Worm (Caenorhabditis elegans) whole organism, L1 larva: ENCODE measurements around the gene gln-5.

ENCODE experiments used
- C04F5.9 ChIP-seq: sonication (generic microtip); optimal IDR thresholded peaks from 2 replicates; lab custom pipeline; 2016; ENCODE audit warnings: missing genetic modification characterization, missing compliant biosample characterization
- C34B4.2 ChIP-seq: sonication (generic microtip); optimal IDR thresholded peaks from 2 replicates; lab custom pipeline; 2017; ENCODE audit warnings: mild to moderate bottlenecking, missing genetic modification characterization, missing compliant biosample characterization
- F16B12.6 ChIP-seq: fragments of 150-350 bp; optimal IDR thresholded peaks from 2 replicates; lab custom pipeline; 2014; ENCODE audit warnings: missing biosample characterization, missing genetic modification characterization
- aha-1 ChIP-seq: fragments of 150-350 bp; optimal IDR thresholded peaks from 2 replicates; lab custom pipeline; 2014; ENCODE audit warnings: missing biosample characterization, missing genetic modification characterization
- aly-2 ChIP-seq: fragments of 150-350 bp; optimal IDR thresholded peaks from 2 replicates; lab custom pipeline; 2014; ENCODE audit warnings: missing biosample characterization, missing genetic modification characterization
- blmp-1 ChIP-seq: fragments of 150-350 bp; optimal IDR thresholded peaks from 2 replicates; lab custom pipeline; 2014; ENCODE audit warnings: missing biosample characterization, missing genetic modification characterization
- ceh-90 ChIP-seq: sonication (generic microtip); optimal IDR thresholded peaks from 2 replicates; lab custom pipeline; 2016; ENCODE audit warnings: missing genetic modification characterization, missing compliant biosample characterization
- ces-1 ChIP-seq: fragments of 150-350 bp; optimal IDR thresholded peaks from 2 replicates; lab custom pipeline; 2014; ENCODE audit warnings: missing biosample characterization, missing genetic modification reagents, missing genetic modification characterization
- dpl-1 ChIP-seq, 3 experiments: fragments of 150-350 bp in 2 of 3; sonication (generic microtip) in 1 of 3; optimal IDR thresholded peaks; 2 replicates each; lab custom pipeline; 2014 to 2017; ENCODE audit warnings: missing biosample characterization in 3 of 3, missing genetic modification characterization in 3 of 3, missing genetic modification reagents in 3 of 3
- dsc-1 ChIP-seq: sonication (generic microtip); optimal IDR thresholded peaks from 2 replicates; lab custom pipeline; 2016; ENCODE audit warnings: mild to moderate bottlenecking, missing genetic modification characterization, missing compliant biosample characterization
- egl-27 ChIP-seq, 2 experiments: fragments of 150-350 bp in 1 of 2; sonication (generic microtip); optimal IDR thresholded peaks; 3 replicates each; lab custom pipeline; 2017 to 2018; ENCODE audit warnings: missing biosample characterization in 2 of 2, missing genetic modification characterization in 2 of 2, missing genetic modification reagents in 2 of 2
- fkh-8 ChIP-seq: sonication (generic microtip); optimal IDR thresholded peaks from 2 replicates; lab custom pipeline; 2016; ENCODE audit warnings: mild to moderate bottlenecking, missing genetic modification characterization, missing compliant biosample characterization
- fos-1 ChIP-seq: fragments of 150-350 bp; optimal IDR thresholded peaks from 2 replicates; lab custom pipeline; 2014; ENCODE audit warnings: missing biosample characterization, missing genetic modification characterization
- hlh-17 ChIP-seq: fragments of 200-800 bp; sonication (Bioruptor generic); optimal IDR thresholded peaks from 2 replicates; lab custom pipeline; 2018; ENCODE audit warnings: missing genetic modification characterization, mild to moderate bottlenecking, missing compliant biosample characterization, moderate library complexity, borderline replicate concordance
- jun-1 ChIP-seq: fragments of 150-350 bp; optimal IDR thresholded peaks from 2 replicates; lab custom pipeline; 2014; ENCODE audit warnings: missing biosample characterization, missing genetic modification reagents, missing genetic modification characterization
- lin-13 ChIP-seq: fragments of 150-350 bp; optimal IDR thresholded peaks from 2 replicates; lab custom pipeline; 2014; ENCODE audit warnings: missing biosample characterization, missing genetic modification reagents, missing genetic modification characterization
- lin-14 ChIP-seq: fragments of 200-800 bp; sonication (Bioruptor generic); optimal IDR thresholded peaks from 2 replicates; lab custom pipeline; 2018; ENCODE audit warnings: mild to moderate bottlenecking, missing genetic modification characterization, moderate library complexity, missing compliant biosample characterization
- lin-39 ChIP-seq: fragments of 150-350 bp; optimal IDR thresholded peaks from 2 replicates; lab custom pipeline; 2014; ENCODE audit warnings: missing biosample characterization, missing genetic modification reagents, missing genetic modification characterization
- lir-3 ChIP-seq: sonication (generic microtip); optimal IDR thresholded peaks from 2 replicates; lab custom pipeline; 2016; ENCODE audit warnings: mild to moderate bottlenecking, missing genetic modification characterization, moderate library complexity, missing compliant biosample characterization; ENCODE audit not compliant: poor library complexity
- mab-9 ChIP-seq: fragments of 200-800 bp; sonication (Bioruptor generic); IDR thresholded peaks from 2 replicates; pipeline ENCODE4 v1.3.6; 2022; ENCODE audit warnings: missing genetic modification reagents, missing genetic modification characterization, missing compliant biosample characterization
- nhr-11 ChIP-seq: fragments of 150-350 bp; optimal IDR thresholded peaks from 2 replicates; lab custom pipeline; 2014; ENCODE audit warnings: missing biosample characterization, missing genetic modification characterization
- nhr-12 ChIP-seq: sonication (generic microtip); optimal IDR thresholded peaks from 2 replicates; lab custom pipeline; 2017; ENCODE audit warnings: missing biosample characterization, missing genetic modification characterization
- nhr-19 ChIP-seq: fragments of 200-800 bp; sonication (Bioruptor generic); conservative IDR thresholded peaks from 2 replicates; pipeline ENCODE4 v1.3.6; 2022; ENCODE audit warnings: missing genetic modification characterization, missing compliant biosample characterization
- nhr-20 ChIP-seq: sonication (generic microtip); optimal IDR thresholded peaks from 2 replicates; lab custom pipeline; 2016; ENCODE audit warnings: mild to moderate bottlenecking, missing genetic modification characterization, missing compliant biosample characterization
- nhr-237 ChIP-seq: fragments of 150-350 bp; optimal IDR thresholded peaks from 2 replicates; lab custom pipeline; 2014; ENCODE audit warnings: missing biosample characterization, missing genetic modification characterization
- nhr-28 ChIP-seq: fragments of 150-350 bp; optimal IDR thresholded peaks from 2 replicates; lab custom pipeline; 2014; ENCODE audit warnings: missing biosample characterization, missing genetic modification characterization
- nhr-71 ChIP-seq: sonication (generic microtip); optimal IDR thresholded peaks from 2 replicates; lab custom pipeline; 2016; ENCODE audit warnings: mild to moderate bottlenecking, missing genetic modification characterization, moderate library complexity, missing compliant biosample characterization
- nhr-76 ChIP-seq: sonication (generic microtip); optimal IDR thresholded peaks from 2 replicates; lab custom pipeline; 2017; ENCODE audit warnings: missing biosample characterization, missing genetic modification characterization
- nhr-77 ChIP-seq: fragments of 150-350 bp; optimal IDR thresholded peaks from 2 replicates; lab custom pipeline; 2014; ENCODE audit warnings: missing biosample characterization, missing genetic modification characterization
- nhr-84 ChIP-seq: sonication (generic microtip); optimal IDR thresholded peaks from 2 replicates; lab custom pipeline; 2017; ENCODE audit warnings: missing biosample characterization, missing genetic modification characterization
- pqm-1 ChIP-seq: sonication (generic microtip); optimal IDR thresholded peaks from 3 replicates; lab custom pipeline; 2017; ENCODE audit warnings: missing biosample characterization, missing genetic modification characterization
- rnt-1 ChIP-seq: sonication (generic microtip); optimal IDR thresholded peaks from 2 replicates; lab custom pipeline; 2016; ENCODE audit warnings: mild to moderate bottlenecking, missing genetic modification characterization, moderate library complexity, missing compliant biosample characterization
- skn-1 ChIP-seq: fragments of 150-350 bp; optimal IDR thresholded peaks from 2 replicates; lab custom pipeline; 2014; ENCODE audit warnings: missing biosample characterization, missing genetic modification characterization
- snpc-4 ChIP-seq: fragments of 150-350 bp; optimal IDR thresholded peaks from 2 replicates; lab custom pipeline; 2014; ENCODE audit warnings: missing biosample characterization, missing genetic modification characterization
- snu-23 ChIP-seq: sonication (generic microtip); optimal IDR thresholded peaks from 2 replicates; lab custom pipeline; 2016; ENCODE audit warnings: missing genetic modification characterization, missing compliant biosample characterization
- sox-4 ChIP-seq: sonication (generic microtip); optimal IDR thresholded peaks from 2 replicates; lab custom pipeline; 2016; ENCODE audit warnings: missing genetic modification characterization, missing compliant biosample characterization
- sup-37 ChIP-seq: fragments of 200-800 bp; sonication (Bioruptor generic); optimal IDR thresholded peaks from 2 replicates; lab custom pipeline; 2018; ENCODE audit warnings: mild to moderate bottlenecking, missing genetic modification characterization, missing compliant biosample characterization
- swsn-7 ChIP-seq: sonication (generic microtip); optimal IDR thresholded peaks from 2 replicates; lab custom pipeline; 2016; ENCODE audit warnings: missing genetic modification characterization, missing compliant biosample characterization
- tbx-2 ChIP-seq: sonication (generic microtip); optimal IDR thresholded peaks from 2 replicates; lab custom pipeline; 2016; ENCODE audit warnings: missing genetic modification characterization, missing compliant biosample characterization
- tlp-1 ChIP-seq: fragments of 150-350 bp; optimal IDR thresholded peaks from 2 replicates; lab custom pipeline; 2014; ENCODE audit warnings: missing biosample characterization, missing genetic modification characterization
- unc-130 ChIP-seq: fragments of 150-350 bp; optimal IDR thresholded peaks from 2 replicates; lab custom pipeline; 2017; ENCODE audit warnings: missing biosample characterization, missing genetic modification characterization, inconsistent platforms
- unc-30 ChIP-seq: sonication (generic microtip); optimal IDR thresholded peaks from 2 replicates; lab custom pipeline; 2017; ENCODE audit warnings: missing biosample characterization, missing genetic modification characterization
- unc-86 ChIP-seq: sonication (generic microtip); optimal IDR thresholded peaks from 2 replicates; lab custom pipeline; 2016; ENCODE audit warnings: missing genetic modification characterization, missing compliant biosample characterization
- vab-15 ChIP-seq: sonication (generic microtip); optimal IDR thresholded peaks from 2 replicates; lab custom pipeline; 2017; ENCODE audit warnings: missing genotype, mild to moderate bottlenecking, missing genetic modification characterization, missing compliant biosample characterization
- xbp-1 ChIP-seq: sonication (generic microtip); optimal IDR thresholded peaks from 2 replicates; lab custom pipeline; 2016; ENCODE audit warnings: missing genetic modification characterization, missing compliant biosample characterization
- zip-4 ChIP-seq: fragments of 200-800 bp; sonication (Bioruptor generic); optimal IDR thresholded peaks from 2 replicates; lab custom pipeline; 2018; ENCODE audit warnings: mild to moderate bottlenecking, missing genetic modification characterization, moderate library complexity, missing compliant biosample characterization
- ztf-4 ChIP-seq: fragments of 150-350 bp; optimal IDR thresholded peaks from 2 replicates; lab custom pipeline; 2014; ENCODE audit warnings: missing biosample characterization, missing genetic modification characterization

Gene gln-5

ce11 chrIV:17265716-17266115 is 7.7 kb downstream of the gln-5 start:
- TF ChIP-seq mab-9 (GFP tag; lab: Robert Waterston, UW) (no peak), lir-3 (tag; lab: Kevin White, UChicago) (no peak), tlp-1 (tag; lab: Kevin White, UChicago) (no peak), ztf-4 (tag; lab: Kevin White, UChicago) (no peak), rnt-1 (tag; lab: Kevin White, UChicago) (no peak), nhr-77 (no peak), pqm-1 (tag; lab: Kevin White, UChicago) (no peak), dpl-1 (GFP tag; optimal IDR thresholded peaks at IDR 0.05; lab: Kevin White, UChicago) (no peak), aly-2 (tag; lab: Kevin White, UChicago) (no peak), nhr-20 (tag; lab: Kevin White, UChicago) (no peak), nhr-11 (tag; lab: Kevin White, UChicago) (no peak), zip-4 (no peak), lin-13 (no peak), unc-130 (no peak)

ce11 chrIV:17265279-17265678 is 8.2 kb downstream of the gln-5 start, which contains the start of gene str-187:
Gene str-187, plus strand, starts transcription at chrIV:17265579.
- TF ChIP-seq dsc-1 (tag; lab: Kevin White, UChicago) (no peak), skn-1 (tag; lab: Kevin White, UChicago) (no peak), nhr-77 (no peak), nhr-20 (tag; lab: Kevin White, UChicago) (no peak), swsn-7 (tag; lab: Kevin White, UChicago) (no peak), lir-3 (tag; lab: Kevin White, UChicago) (no peak), nhr-19 (no peak), C04F5.9 (tag; lab: Kevin White, UChicago) (no peak)

DNA sequence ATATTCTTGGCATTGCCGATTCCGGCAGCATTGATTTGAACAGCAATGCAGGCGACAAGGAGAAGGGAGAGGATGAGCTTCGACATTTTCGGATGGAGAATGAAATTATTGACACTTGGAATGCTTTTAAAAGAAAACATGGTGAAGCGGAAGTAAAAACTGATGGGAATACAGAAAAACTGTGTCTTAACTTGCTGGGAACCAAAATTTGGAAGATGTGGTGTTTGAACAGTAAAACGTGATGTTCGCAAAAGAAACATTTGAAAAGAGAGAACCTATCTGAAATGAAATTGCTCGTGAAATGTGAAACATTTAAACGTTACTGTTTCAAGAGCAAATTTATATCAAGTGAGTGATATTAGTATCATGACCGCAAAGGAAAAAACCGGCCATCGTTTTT is 8.7 kb downstream of the gln-5 start, which contains the start of gene F26D10.13:
Gene F26D10.13 (minus strand): TSS at position 101 of the 400 bp plus-strand sequence.
- TF ChIP-seq nhr-12 = no peak
- no peak for TF ChIP-seq tbx-2 (tag; lab: Kevin White, UChicago)
- TF ChIP-seq nhr-28 (tag; lab: Kevin White, UChicago) = no peak
- TF ChIP-seq blmp-1 = no peak
- no peak for TF ChIP-seq unc-86 (tag; lab: Kevin White, UChicago)
- TF ChIP-seq sup-37 (GFP tag; lab: Kevin White, UChicago) = no peak
- no peak for TF ChIP-seq unc-30 (tag; lab: Kevin White, UChicago)
- no peak for TF ChIP-seq ceh-90
- TF ChIP-seq sox-4 (tag; lab: Kevin White, UChicago) = no peak
- TF ChIP-seq fkh-8 (tag; lab: Kevin White, UChicago) = no peak
- no peak for TF ChIP-seq aha-1 (tag; lab: Kevin White, UChicago)
- no peak for TF ChIP-seq hlh-17 (GFP tag; lab: Kevin White, UChicago)
- no peak for TF ChIP-seq ces-1 (GFP tag; lab: Kevin White, UChicago)
- no peak for TF ChIP-seq C04F5.9 (tag; lab: Kevin White, UChicago)
- TF ChIP-seq rnt-1 (tag; lab: Kevin White, UChicago) = no peak
- no peak for TF ChIP-seq pqm-1 (tag; lab: Kevin White, UChicago)
- TF ChIP-seq jun-1 (tag; lab: Kevin White, UChicago) = no peak
- TF ChIP-seq swsn-7 (tag; lab: Kevin White, UChicago) = no peak

DNA sequence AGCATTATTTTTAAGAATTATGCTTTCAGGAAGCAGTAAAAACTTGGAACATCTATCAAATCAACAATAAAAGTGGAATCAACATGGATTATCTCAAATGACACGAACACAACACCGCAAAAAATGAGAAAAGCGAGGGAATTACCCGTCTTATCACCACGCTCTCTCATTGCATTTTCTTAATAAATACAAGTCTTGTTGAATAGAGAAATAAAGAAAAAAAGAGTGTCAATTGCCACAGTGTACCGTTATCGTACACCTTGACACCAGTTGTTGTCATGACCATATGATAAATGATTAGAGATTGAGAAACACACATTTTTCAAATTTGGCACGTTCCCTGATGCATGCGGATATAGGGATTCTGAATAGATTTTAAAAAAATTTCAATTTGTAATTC is 9.7 kb downstream of the gln-5 start:
- TF ChIP-seq ces-1 (GFP tag; lab: Kevin White, UChicago) = no peak
- no peak for TF ChIP-seq F16B12.6 (tag; lab: Kevin White, UChicago)
- TF ChIP-seq fos-1 (tag; lab: Kevin White, UChicago) = no peak
- TF ChIP-seq tlp-1 (tag; lab: Kevin White, UChicago) = no peak
- no peak for TF ChIP-seq nhr-237 (tag; lab: Kevin White, UChicago)
- TF ChIP-seq aha-1 (tag; lab: Kevin White, UChicago) = no peak
- no peak for TF ChIP-seq xbp-1 (tag; lab: Kevin White, UChicago)
- TF ChIP-seq lin-39 (tag; lab: Kevin White, UChicago) = no peak
- no peak for TF ChIP-seq nhr-84 (tag; lab: Kevin White, UChicago)
- no peak for TF ChIP-seq dsc-1 (tag; lab: Kevin White, UChicago)
- peak; percentile 20 for TF ChIP-seq snu-23 (GFP tag; lab: Kevin White, UChicago)
- no peak for TF ChIP-seq swsn-7 (tag; lab: Kevin White, UChicago)
- TF ChIP-seq zip-4 = no peak
- TF ChIP-seq nhr-77 = no peak
- no peak for TF ChIP-seq C34B4.2 (tag; lab: Kevin White, UChicago)
- TF ChIP-seq lin-14 (GFP tag; lab: Kevin White, UChicago) = no peak
- no peak for TF ChIP-seq nhr-12
- peak; percentile 27 for TF ChIP-seq nhr-20 (tag; lab: Kevin White, UChicago)
- TF ChIP-seq egl-27 (tag; optimal IDR thresholded peaks at IDR 0.05; lab: Kevin White, UChicago) = no peak
- TF ChIP-seq sox-4 (tag; lab: Kevin White, UChicago) = no peak
- TF ChIP-seq nhr-71 (tag; lab: Kevin White, UChicago) = no peak
- TF ChIP-seq vab-15 (tag; lab: Kevin White, UChicago) = no peak
- no peak for TF ChIP-seq snpc-4 (tag; lab: Kevin White, UChicago)
- TF ChIP-seq nhr-76 (tag; lab: Kevin White, UChicago) = no peak
